Fruit fly (Drosophila melanogaster) Kc167 (cell line): ENCODE data around the gene Uev1A.

ENCODE experiments used
- Myc ChIP-seq: fragments of >200 bp; optimal IDR thresholded peaks from 2 replicates; lab custom pipeline; 2017; ENCODE audit warnings: missing external identifiers
- Sin3A ChIP-seq: fragments of >200 bp; optimal IDR thresholded peaks from 2 replicates; lab custom pipeline; 2018; ENCODE audit warnings: missing external identifiers
- h ChIP-seq: fragments of >200 bp; optimal IDR thresholded peaks from 3 replicates; lab custom pipeline; 2018; ENCODE audit warnings: missing external identifiers
- ttk ChIP-seq: sonication (Bioruptor generic); optimal IDR thresholded peaks from 2 replicates; lab custom pipeline; 2017; ENCODE audit warnings: missing external identifiers

DNA sequence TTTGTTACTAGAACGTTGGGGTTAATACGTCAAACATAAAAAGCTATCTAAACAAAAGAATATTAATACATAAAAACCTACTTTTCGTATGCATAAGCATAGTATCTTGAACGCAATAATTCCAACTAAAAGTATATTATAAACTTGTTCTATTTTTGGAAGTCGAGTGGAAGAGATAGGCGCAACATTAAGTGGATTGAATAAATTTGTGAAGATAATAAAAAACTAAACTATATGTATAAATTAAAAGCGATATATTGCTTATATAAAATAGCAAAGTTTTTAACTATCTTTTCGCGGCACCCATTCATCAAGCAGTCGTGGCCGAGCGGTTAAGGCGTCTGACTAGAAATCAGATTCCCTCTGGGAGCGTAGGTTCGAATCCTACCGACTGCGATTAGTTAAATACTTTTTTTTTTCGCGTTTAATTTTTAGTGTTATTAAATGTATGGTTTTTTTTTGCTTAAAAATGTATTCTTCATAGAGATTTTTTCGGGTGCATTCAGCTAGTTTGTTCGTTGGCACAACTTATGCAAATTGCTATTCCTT, 24.2 kb downstream of the Uev1A start:
- TF ChIP-seq h (lab: Kevin White, UChicago) (no peak), ttk (lab: Kevin White, UChicago) (no peak), Myc (lab: Kevin White, UChicago) (no peak), Sin3A (lab: Kevin White, UChicago) (no peak)
